Worm (Caenorhabditis elegans): ENCODE results near the gene F21H7.3.

DNA sequence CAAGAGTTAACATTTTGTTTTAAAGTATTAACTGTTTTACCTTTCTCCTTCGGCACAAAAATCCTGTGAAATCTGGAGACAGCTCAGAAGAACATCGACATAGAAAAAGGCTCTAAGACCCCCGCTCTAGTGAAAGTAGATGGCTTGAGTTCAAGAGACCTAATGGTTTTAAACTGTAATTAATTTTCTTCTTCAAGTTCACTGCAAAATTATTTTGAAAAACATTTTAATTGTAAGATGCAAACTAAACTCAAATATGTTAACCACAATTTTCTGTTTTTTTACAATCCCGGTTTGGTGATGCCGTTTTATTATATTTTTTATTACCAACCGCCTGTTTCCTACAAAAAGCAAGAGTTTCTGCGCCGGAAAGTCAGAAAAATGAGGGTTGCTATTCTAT is 1.4 kb downstream of the F21H7.3 start, which contains the start of gene clec-233:
- TF ChIP-seq hmbx-1 (tag; optimal IDR thresholded peaks at IDR 0.05) (no peak), hnd-1 (tag; optimal IDR thresholded peaks at IDR 0.05) (no peak), ama-1 (optimal IDR thresholded peaks at IDR 0.05) (no peak), ceh-36 (tag; optimal IDR thresholded peaks at IDR 0.05) (no peak), hmg-4 (GFP tag; optimal IDR thresholded peaks at IDR 0.05) (no peak), scrt-1 (GFP tag; IDR thresholded peaks at IDR 0.05) (no peak), ets-7 (tag; optimal IDR thresholded peaks at IDR 0.05) (no peak)
